Fruit fly (Drosophila melanogaster): ENCODE measurements around the gene CG8353.

dm6 chr2L:8212666-8213270, 1.1 kb upstream of the CG8353 start, which contains the start of the genes CG8372 and CG8360:
- TF ChIP-seq psq (optimal IDR thresholded peaks at IDR 0.05) (no peak), ttk (optimal IDR thresholded peaks at IDR 0.05) (no peak)
